Worm (Caenorhabditis elegans) whole organism, L4 larva: Measurements from ENCODE around the gene hbl-1.

Experiments used
- D1046.2 ChIP-seq: fragments of 200-800 bp; sonication (Bioruptor generic); IDR thresholded peaks from 2 replicates; pipeline ENCODE4 v1.3.6; 2022; ENCODE audit warnings: missing genetic modification characterization, missing compliant biosample characterization
- F26F4.8 ChIP-seq: fragments of 200-800 bp; sonication (Bioruptor generic); conservative IDR thresholded peaks from 2 replicates; pipeline ENCODE4 v1.3.6; 2022; ENCODE audit warnings: missing genetic modification characterization, missing compliant biosample characterization
- F37D6.2 ChIP-seq: sonication (generic microtip); optimal IDR thresholded peaks from 2 replicates; lab custom pipeline; 2016; ENCODE audit warnings: mild to moderate bottlenecking, missing genetic modification characterization, missing compliant biosample characterization
- F44E2.7 ChIP-seq: fragments of 200-800 bp; sonication (Bioruptor generic); IDR thresholded peaks from 2 replicates; pipeline ENCODE4 v2.1.2; 2022; ENCODE audit warnings: missing genetic modification characterization, missing compliant biosample characterization
- R02D3.7 ChIP-seq: fragments of 150-350 bp; sonication (generic microtip); optimal IDR thresholded peaks from 3 replicates; lab custom pipeline; 2014; ENCODE audit warnings: missing biosample characterization, missing genetic modification characterization
- T26A8.4 ChIP-seq: fragments of 200-800 bp; sonication (Bioruptor generic); IDR thresholded peaks from 2 replicates; pipeline ENCODE4 v1.3.6; 2022; ENCODE audit warnings: missing genetic modification characterization, missing compliant biosample characterization
- Y75B8A.6 ChIP-seq: fragments of 200-800 bp; sonication (Bioruptor generic); IDR thresholded peaks from 2 replicates; pipeline ENCODE4 v1.3.6; 2022; ENCODE audit warnings: missing genetic modification reagents, missing genetic modification characterization, missing compliant biosample characterization
- aha-1 ChIP-seq: fragments of 150-350 bp; peaks from one replicate; lab custom pipeline; 2014; ENCODE audit warnings: missing biosample characterization, missing genetic modification characterization
- attf-4 ChIP-seq: sonication (generic microtip); optimal IDR thresholded peaks from 3 replicates; lab custom pipeline; 2017; ENCODE audit warnings: missing biosample characterization, missing genetic modification characterization
- ceh-20 ChIP-seq: fragments of 200-800 bp; sonication (Bioruptor generic); IDR thresholded peaks from 2 replicates; pipeline ENCODE4 v1.3.6; 2022; ENCODE audit warnings: missing genetic modification reagents, missing genetic modification characterization, missing compliant biosample characterization
- ceh-32 ChIP-seq: sonication (generic microtip); optimal IDR thresholded peaks from 2 replicates; lab custom pipeline; 2016; ENCODE audit warnings: mild to moderate bottlenecking, missing genetic modification characterization, missing compliant biosample characterization; ENCODE audit not compliant: poor library complexity
- ceh-62 ChIP-seq: sonication (generic microtip); optimal IDR thresholded peaks from 2 replicates; lab custom pipeline; 2017; ENCODE audit warnings: missing biosample characterization, missing genetic modification characterization
- ceh-82 ChIP-seq: sonication (generic microtip); optimal IDR thresholded peaks from 2 replicates; lab custom pipeline; 2017; ENCODE audit warnings: missing biosample characterization, missing genetic modification characterization
- ces-1 ChIP-seq: fragments of 150-350 bp; sonication (generic microtip); optimal IDR thresholded peaks from 4 replicates; lab custom pipeline; 2014; ENCODE audit warnings: missing biosample characterization, missing genetic modification reagents, missing genetic modification characterization
- cey-2 ChIP-seq: sonication (generic microtip); optimal IDR thresholded peaks from 3 replicates; lab custom pipeline; 2017; ENCODE audit warnings: missing genetic modification characterization, mild to moderate bottlenecking, missing compliant biosample characterization, antibody characterized with exemption, borderline replicate concordance; ENCODE audit not compliant: insufficient read depth
- daf-12 ChIP-seq: fragments of 150-350 bp; optimal IDR thresholded peaks from 2 replicates; lab custom pipeline; 2014; ENCODE audit warnings: missing biosample characterization, missing genetic modification reagents, missing genetic modification characterization
- daf-8 ChIP-seq: fragments of 200-800 bp; sonication (Bioruptor generic); IDR thresholded peaks from 2 replicates; pipeline ENCODE4 v1.3.6; 2022; ENCODE audit warnings: missing genetic modification characterization, missing compliant biosample characterization
- dmd-6 ChIP-seq: fragments of 200-800 bp; sonication (Bioruptor generic); IDR thresholded peaks from 2 replicates; pipeline ENCODE4 v1.3.6; 2022; ENCODE audit warnings: missing genetic modification reagents, missing genetic modification characterization, missing compliant biosample characterization
- dmd-9 ChIP-seq: fragments of 200-800 bp; sonication (Bioruptor generic); IDR thresholded peaks from 2 replicates; pipeline ENCODE4 v1.3.6; 2022; ENCODE audit warnings: missing genetic modification reagents, missing genetic modification characterization, missing compliant biosample characterization
- dpl-1 ChIP-seq: fragments of 150-350 bp; optimal IDR thresholded peaks from 2 replicates; lab custom pipeline; 2014; ENCODE audit warnings: missing biosample characterization, missing genetic modification reagents, missing genetic modification characterization
- duxl-1 ChIP-seq: sonication (generic microtip); optimal IDR thresholded peaks from 2 replicates; lab custom pipeline; 2016; ENCODE audit warnings: mild to moderate bottlenecking, missing genetic modification characterization, moderate library complexity, missing compliant biosample characterization; ENCODE audit not compliant: poor library complexity
- gei-8 ChIP-seq: fragments of 200-800 bp; sonication (Bioruptor generic); optimal IDR thresholded peaks from 2 replicates; lab custom pipeline; 2018; ENCODE audit warnings: mild to moderate bottlenecking, missing genetic modification characterization, missing compliant biosample characterization
- hlh-11 ChIP-seq: fragments of 200-800 bp; sonication (Bioruptor generic); optimal IDR thresholded peaks from 2 replicates; lab custom pipeline; 2018; ENCODE audit warnings: mild to moderate bottlenecking, missing genetic modification characterization, missing compliant biosample characterization
- jun-1 ChIP-seq: fragments of 150-350 bp; optimal IDR thresholded peaks from 2 replicates; lab custom pipeline; 2014; ENCODE audit warnings: missing biosample characterization, missing genetic modification reagents, missing genetic modification characterization
- lin-1 ChIP-seq: fragments of 200-800 bp; sonication (Bioruptor generic); IDR thresholded peaks from 2 replicates; pipeline ENCODE4 v1.3.6; 2022; ENCODE audit warnings: missing genetic modification reagents, missing genetic modification characterization, missing compliant biosample characterization
- lin-13 ChIP-seq: fragments of 150-350 bp; optimal IDR thresholded peaks from 2 replicates; lab custom pipeline; 2014; ENCODE audit warnings: missing biosample characterization, missing genetic modification reagents, missing genetic modification characterization
- lin-38 ChIP-seq: fragments of 200-800 bp; sonication (Bioruptor generic); IDR thresholded peaks from 2 replicates; pipeline ENCODE4 v1.3.6; 2022; ENCODE audit warnings: missing genetic modification reagents, missing genetic modification characterization, missing compliant biosample characterization
- lir-3 ChIP-seq: sonication (generic microtip); optimal IDR thresholded peaks from 2 replicates; lab custom pipeline; 2016; ENCODE audit warnings: mild to moderate bottlenecking, missing genetic modification characterization, missing compliant biosample characterization
- lsy-2 ChIP-seq, 2 experiments: fragments of 150-350 bp in 1 of 2; sonication (generic microtip) in 1 of 2; optimal IDR thresholded peaks; 2 replicates each; lab custom pipeline; 2014 to 2017; ENCODE audit warnings: missing biosample characterization in 2 of 2, missing genetic modification characterization in 2 of 2
- madf-9 ChIP-seq: fragments of 200-800 bp; sonication (Bioruptor generic); conservative IDR thresholded peaks from 2 replicates; pipeline ENCODE4 v1.3.6; 2022; ENCODE audit warnings: missing genetic modification reagents, missing genetic modification characterization, missing compliant biosample characterization
- mep-1 ChIP-seq: fragments of 150-350 bp; sonication (generic microtip); optimal IDR thresholded peaks from 3 replicates; lab custom pipeline; 2014; ENCODE audit warnings: missing biosample characterization, missing genetic modification characterization
- mes-2 ChIP-seq: sonication (generic microtip); optimal IDR thresholded peaks from 2 replicates; lab custom pipeline; 2016; ENCODE audit warnings: missing genotype, mild to moderate bottlenecking, missing genetic modification characterization, missing compliant biosample characterization; ENCODE audit not compliant: poor library complexity, severe bottlenecking
- mxl-3 ChIP-seq: fragments of 200-800 bp; sonication (Bioruptor generic); optimal IDR thresholded peaks from 2 replicates; lab custom pipeline; 2018; ENCODE audit warnings: mild to moderate bottlenecking, missing genetic modification characterization, missing compliant biosample characterization
- nhr-10 ChIP-seq: fragments of 150-350 bp; optimal IDR thresholded peaks from 2 replicates; lab custom pipeline; 2014; ENCODE audit warnings: missing biosample characterization, missing genetic modification characterization
- nhr-102 ChIP-seq: sonication (generic microtip); optimal IDR thresholded peaks from 2 replicates; lab custom pipeline; 2016; ENCODE audit warnings: mild to moderate bottlenecking, missing genetic modification characterization, moderate library complexity, missing compliant biosample characterization
- nhr-11 ChIP-seq: fragments of 150-350 bp; optimal IDR thresholded peaks from 2 replicates; lab custom pipeline; 2014; ENCODE audit warnings: missing biosample characterization, missing genetic modification characterization
- nhr-237 ChIP-seq: sonication (generic microtip); optimal IDR thresholded peaks from 2 replicates; lab custom pipeline; 2017; ENCODE audit warnings: missing biosample characterization, missing genetic modification characterization
- nhr-48 ChIP-seq: sonication (generic microtip); optimal IDR thresholded peaks from 2 replicates; lab custom pipeline; 2016; ENCODE audit warnings: mild to moderate bottlenecking, missing genetic modification characterization, missing compliant biosample characterization
- pha-4 ChIP-seq, 2 experiments: fragments of 150-350 bp in 1 of 2; fragments of 200-800 bp in 1 of 2; sonication (Bioruptor generic) in 1 of 2; IDR thresholded peaks in 1 of 2; optimal IDR thresholded peaks in 1 of 2; 2 replicates each; pipeline versions ENCODE4 v1.3.6 to Lab custom; 2014 to 2022; ENCODE audit warnings: missing genetic modification characterization in 2 of 2, missing genetic modification reagents in 2 of 2, missing biosample characterization in 1 of 2, missing compliant biosample characterization in 1 of 2
- php-3 ChIP-seq: fragments of 200-800 bp; sonication (Bioruptor generic); IDR thresholded peaks from 2 replicates; pipeline ENCODE4 v1.3.6; 2022; ENCODE audit warnings: missing genetic modification reagents, missing genetic modification characterization, missing compliant biosample characterization
- rbr-2 ChIP-seq: sonication (generic microtip); optimal IDR thresholded peaks from 2 replicates; lab custom pipeline; 2016; ENCODE audit warnings: missing genotype, missing genetic modification characterization, missing compliant biosample characterization
- saeg-2 ChIP-seq: fragments of 200-800 bp; sonication (Bioruptor generic); IDR thresholded peaks from 2 replicates; pipeline ENCODE4 v1.3.6; 2022; ENCODE audit warnings: missing genetic modification reagents, missing genetic modification characterization, missing compliant biosample characterization
- sdz-12 ChIP-seq: fragments of 200-800 bp; sonication (Bioruptor generic); optimal IDR thresholded peaks from 2 replicates; lab custom pipeline; 2018; ENCODE audit warnings: mild to moderate bottlenecking, missing genetic modification characterization, missing compliant biosample characterization
- set-16 ChIP-seq: fragments of 200-800 bp; sonication (Bioruptor generic); IDR thresholded peaks from 2 replicates; pipeline ENCODE4 v1.3.6; 2022; ENCODE audit warnings: missing genetic modification reagents, missing genetic modification characterization, missing compliant biosample characterization
- spr-3 ChIP-seq: fragments of 200-800 bp; sonication (Bioruptor generic); optimal IDR thresholded peaks from 2 replicates; lab custom pipeline; 2018; ENCODE audit warnings: mild to moderate bottlenecking, missing genetic modification characterization, missing compliant biosample characterization
- unc-130 ChIP-seq: sonication (generic microtip); optimal IDR thresholded peaks from 2 replicates; lab custom pipeline; 2016; ENCODE audit warnings: missing genetic modification reagents, missing genetic modification characterization, missing compliant biosample characterization
- unc-39 ChIP-seq: sonication (generic microtip); optimal IDR thresholded peaks from 2 replicates; lab custom pipeline; 2017; ENCODE audit warnings: missing biosample characterization, missing genetic modification characterization
- zfp-3 ChIP-seq: fragments of 200-800 bp; sonication (Bioruptor generic); conservative IDR thresholded peaks from 2 replicates; pipeline ENCODE4 v1.3.6; 2022; ENCODE audit warnings: missing genetic modification reagents, missing genetic modification characterization, missing compliant biosample characterization
- zip-11 ChIP-seq: fragments of 200-800 bp; sonication (Bioruptor generic); IDR thresholded peaks from 2 replicates; pipeline ENCODE4 v1.3.6; 2022; ENCODE audit warnings: missing genetic modification characterization, missing compliant biosample characterization
- ztf-11 ChIP-seq: fragments of 150-350 bp; optimal IDR thresholded peaks from 2 replicates; lab custom pipeline; 2014; ENCODE audit warnings: missing biosample characterization, missing genetic modification characterization

The hbl-1 gene

DNA sequence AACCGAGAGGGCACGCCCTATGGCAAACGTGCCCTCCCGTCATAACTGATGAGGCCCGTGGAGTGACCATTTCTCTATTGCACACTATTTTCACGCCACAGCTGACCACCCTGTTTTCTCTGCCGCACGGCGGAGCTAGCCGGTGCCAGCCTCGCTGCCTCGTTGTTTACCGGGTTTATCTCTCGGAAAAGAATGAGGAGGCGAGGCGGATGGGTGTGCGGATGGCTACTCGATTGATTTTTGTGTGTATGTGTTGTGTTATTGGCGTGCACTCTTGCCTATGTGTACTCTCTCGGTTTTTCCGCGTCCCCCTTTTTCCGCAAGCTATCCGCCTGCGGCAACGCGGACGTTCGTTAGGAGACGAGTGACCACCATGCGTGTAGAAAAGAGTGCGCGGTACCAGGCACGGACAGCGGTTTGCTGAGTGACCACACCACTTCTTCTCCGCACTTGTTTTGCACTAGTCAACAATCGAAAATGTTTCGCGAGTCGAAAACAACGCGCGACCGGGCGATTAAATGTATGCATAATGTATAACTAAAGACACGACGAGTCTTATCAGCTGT is 9.9 kb upstream of the hbl-1 start:
- TF ChIP-seq unc-39 (tag; lab: Kevin White, UChicago) (no peak), Y75B8A.6 (GFP tag; lab: Robert Waterston, UW) (no peak), lin-38 (GFP tag; lab: Robert Waterston, UW) (no peak), aha-1 (tag; lab: Kevin White, UChicago) (peak; percentile 94), attf-4 (tag; lab: Kevin White, UChicago) (peak; percentile 19), zip-11 (GFP tag; lab: Robert Waterston, UW) (no peak), spr-3 (no peak), R02D3.7 (no peak), lin-1 (no peak), saeg-2 (GFP tag; lab: Robert Waterston, UW) (0 out of 2 replicates have a peak, but pooled peaks have one; percentile 63), lir-3 (tag; lab: Kevin White, UChicago) (no peak), hlh-11 (tag; lab: Kevin White, UChicago) (peak; percentile 100), dmd-6 (GFP tag; lab: Robert Waterston, UW) (peak; percentile 27; the same call in 1 of the 2 replicates), daf-12 (no peak), nhr-11 (tag; lab: Kevin White, UChicago) (peak; percentile 44), nhr-10 (tag; lab: Kevin White, UChicago) (no peak), D1046.2 (no peak), lin-13 (GFP tag; lab: Kevin White, UChicago) (no peak), nhr-102 (peak; percentile 76), dpl-1 (GFP tag; lab: Kevin White, UChicago) (peak; percentile 46), mxl-3 (peak; percentile 89), F26F4.8 (GFP tag; lab: Robert Waterston, UW) (no peak), jun-1 (no peak), T26A8.4 (GFP tag; lab: Robert Waterston, UW) (peak; percentile 79; the same call in 1 of the 2 replicates), nhr-237 (no peak), F37D6.2 (tag; lab: Kevin White, UChicago) (peak; percentile 76), daf-8 (GFP tag; lab: Robert Waterston, UW) (no peak), zfp-3 (no peak), ceh-20 (no peak), php-3 (GFP tag; lab: Robert Waterston, UW) (0 out of 2 replicates have a peak, but pooled peaks have one; percentile 39), sdz-12 (no peak), gei-8 (GFP tag; lab: Kevin White, UChicago) (no peak), rbr-2 (peak; percentile 76), set-16 (GFP tag; lab: Robert Waterston, UW) (peak; percentile 83), nhr-48 (tag; lab: Kevin White, UChicago) (peak; percentile 86), duxl-1 (tag; lab: Kevin White, UChicago) (no peak), F44E2.7 (GFP tag; lab: Robert Waterston, UW) (no peak), unc-130 (no peak), mep-1 (tag; lab: Kevin White, UChicago) (peak; percentile 63), ztf-11 (no peak), cey-2 (tag; lab: Kevin White, UChicago) (no peak), madf-9 (GFP tag; lab: Robert Waterston, UW) (peak; percentile 65), ceh-82 (tag; lab: Kevin White, UChicago) (no peak), lsy-2 (tag; optimal IDR thresholded peaks at IDR 0.05; lab: Kevin White, UChicago) (peak; percentile 11 to 48), ces-1 (GFP tag; lab: Kevin White, UChicago) (no peak), dmd-9 (GFP tag; lab: Robert Waterston, UW) (no peak), ceh-32 (tag; lab: Kevin White, UChicago) (peak; percentile 69), mes-2 (peak; percentile 14), ceh-62 (no peak), pha-4 (GFP tag; IDR thresholded peaks at IDR 0.05; lab: Robert Waterston, UW) (peak; percentile 53; the same call in 1 of the 2 replicates), pha-4 (tag; optimal IDR thresholded peaks at IDR 0.05; lab: Kevin White, UChicago) (no peak)
